Worm (Caenorhabditis elegans) whole organism, young adult: ENCODE data around the gene ZK1290.13.

Source experiments
- C06A6.2 ChIP-seq: fragments of 200-800 bp; sonication (Bioruptor generic); conservative IDR thresholded peaks from 2 replicates; pipeline ENCODE4 v1.3.6; 2022; ENCODE audit warnings: missing genetic modification characterization, missing compliant biosample characterization
- F23B12.7 ChIP-seq: sonication (generic microtip); optimal IDR thresholded peaks from 2 replicates; lab custom pipeline; 2017; ENCODE audit warnings: missing genetic modification characterization, mild to moderate bottlenecking, missing compliant biosample characterization, antibody characterized with exemption, moderate library complexity; ENCODE audit not compliant: insufficient read depth
- ama-1 ChIP-seq, 3 experiments: fragments of 150-350 bp in 1 of 3; sonication (generic microtip) in 2 of 3; optimal IDR thresholded peaks; 2 replicates each; lab custom pipeline; 2014 to 2018; ENCODE audit warnings: missing biosample characterization in 2 of 3, missing genetic modification characterization in 2 of 3, missing genetic modification reagents in 2 of 3
- dpl-1 ChIP-seq: fragments of 150-350 bp; optimal IDR thresholded peaks from 2 replicates; lab custom pipeline; 2014; ENCODE audit warnings: missing biosample characterization, missing genetic modification reagents, missing genetic modification characterization
- gei-17 ChIP-seq: fragments of 200-800 bp; sonication (Bioruptor generic); optimal IDR thresholded peaks from 2 replicates; lab custom pipeline; 2018; ENCODE audit warnings: mild to moderate bottlenecking, missing genetic modification characterization, missing compliant biosample characterization
- nhr-90 ChIP-seq: sonication (generic microtip); optimal IDR thresholded peaks from 2 replicates; lab custom pipeline; 2016; ENCODE audit warnings: missing genotype, mild to moderate bottlenecking, missing genetic modification characterization, missing compliant biosample characterization
- pha-4 ChIP-seq: fragments of 150-350 bp; sonication (generic microtip); optimal IDR thresholded peaks from 2 replicates; lab custom pipeline; 2014; ENCODE audit warnings: missing biosample characterization, missing genetic modification reagents, missing genetic modification characterization

DNA sequence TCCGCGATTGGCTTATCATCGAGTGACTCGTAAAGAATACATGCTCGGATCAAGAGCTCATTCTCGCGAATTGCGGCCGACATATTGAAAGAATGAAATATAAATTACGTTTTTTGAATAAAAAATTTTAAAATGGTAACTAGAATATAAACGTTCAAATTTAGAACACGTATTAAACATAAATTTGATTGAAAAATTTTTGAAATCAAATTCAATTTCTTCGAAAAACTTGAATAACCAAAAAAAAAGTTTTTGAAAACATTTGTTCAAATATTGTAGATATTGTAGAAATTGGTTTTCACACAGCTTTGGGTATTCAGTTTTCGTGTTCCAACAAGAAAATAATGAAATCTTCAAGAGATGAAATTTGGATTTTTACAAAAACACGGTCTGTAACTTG lies 13.2 kb downstream of the ZK1290.13 start, which contains the start of gene fbxa-224:
- no peak for TF ChIP-seq ama-1 (optimal IDR thresholded peaks at IDR 0.05; lab: Kevin White, UChicago)
- no peak for TF ChIP-seq ama-1 (GFP tag; optimal IDR thresholded peaks at IDR 0.05; lab: Kevin White, UChicago)
- TF ChIP-seq nhr-90 (tag; lab: Kevin White, UChicago) = no peak
- no peak for TF ChIP-seq dpl-1 (GFP tag; lab: Kevin White, UChicago)
- TF ChIP-seq gei-17 = no peak
- TF ChIP-seq pha-4 = no peak
- TF ChIP-seq F23B12.7 (tag; lab: Kevin White, UChicago) = no peak
- no peak for TF ChIP-seq C06A6.2 (GFP tag; lab: Robert Waterston, UW)
